Fruit fly (Drosophila melanogaster): ENCODE results near the gene daed.

Gene daed

dm6 chr2L:2226259-2227121 lies 10.4 kb upstream of the daed start, which contains the start of the genes CG15387 and sau:
Gene CG15387 (minus strand): TSS chr2L:2226294.
Gene sau (plus strand): TSS chr2L:2226342.
- TF ChIP-seq noc (tag; optimal IDR thresholded peaks at IDR 0.05): peak; percentile 88

dm6 chr2L:2222377-2222776 lies 6.3 kb upstream of the daed start:
- TF ChIP-seq noc (tag; optimal IDR thresholded peaks at IDR 0.05): no peak

DNA sequence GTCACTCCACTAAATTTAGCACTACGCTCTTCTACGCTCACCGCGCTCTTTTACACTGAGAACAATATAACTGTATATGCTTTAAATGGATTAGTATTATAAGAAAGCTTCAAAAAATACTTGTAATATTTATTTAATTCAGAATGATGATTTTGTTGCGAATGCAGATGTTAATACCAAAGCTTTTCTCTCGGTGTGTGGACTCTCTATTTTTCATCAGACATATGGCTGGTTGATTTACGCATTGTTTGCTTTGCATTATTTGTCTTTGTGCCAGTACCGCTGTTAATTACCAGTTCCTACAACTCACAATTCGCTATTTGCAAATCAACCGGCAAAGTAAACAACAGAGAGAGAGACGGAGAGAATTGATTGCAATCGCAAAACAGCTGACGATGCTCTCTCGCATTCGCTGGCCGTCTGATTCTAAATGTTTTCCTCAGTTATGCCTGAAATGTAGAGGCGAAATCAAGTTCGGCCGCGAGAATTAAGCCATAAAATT lies 5.6 kb upstream of the daed start:
- peak; percentile 100 for TF ChIP-seq noc (tag; optimal IDR thresholded peaks at IDR 0.05)

DNA sequence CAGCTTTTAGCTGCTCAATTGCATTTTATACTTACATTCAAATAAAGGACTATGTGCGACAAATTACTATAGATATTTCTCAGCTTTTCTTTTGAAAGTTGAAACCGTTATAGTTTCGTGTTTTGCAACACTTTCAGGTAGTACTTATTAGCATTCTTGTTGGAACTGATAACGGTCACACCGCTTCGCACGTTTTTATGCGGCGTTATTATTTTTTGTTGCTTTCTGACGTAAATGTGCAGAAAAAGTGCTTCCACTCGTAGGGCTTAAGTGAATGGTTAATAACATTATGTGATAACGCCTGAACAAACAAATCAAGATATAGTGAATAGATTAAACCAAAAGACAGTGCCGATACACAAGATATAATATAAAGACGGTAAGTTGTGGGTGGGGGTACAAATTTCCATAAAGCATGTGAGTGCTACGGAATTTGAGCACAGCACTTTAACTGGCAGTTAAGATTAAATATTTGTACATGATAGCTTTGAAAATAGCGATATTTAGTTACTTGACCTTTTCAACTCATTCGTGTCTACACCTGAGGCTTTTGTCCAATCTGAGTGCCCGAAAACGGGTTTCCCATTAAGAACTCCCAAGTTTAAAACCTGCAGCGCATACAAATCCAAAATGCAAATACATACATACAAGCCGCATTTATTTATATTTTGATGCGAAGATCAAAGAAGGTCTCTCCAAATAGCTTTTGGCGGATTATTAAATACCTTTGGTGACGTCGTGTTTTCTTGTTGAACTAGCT lies 4.6 kb upstream of the daed start, which contains the start of gene papi:
Gene papi (plus strand): TSS at position 176 of the 760 bp plus-strand sequence.
- TF ChIP-seq noc (tag; optimal IDR thresholded peaks at IDR 0.05): peak; percentile 41

DNA sequence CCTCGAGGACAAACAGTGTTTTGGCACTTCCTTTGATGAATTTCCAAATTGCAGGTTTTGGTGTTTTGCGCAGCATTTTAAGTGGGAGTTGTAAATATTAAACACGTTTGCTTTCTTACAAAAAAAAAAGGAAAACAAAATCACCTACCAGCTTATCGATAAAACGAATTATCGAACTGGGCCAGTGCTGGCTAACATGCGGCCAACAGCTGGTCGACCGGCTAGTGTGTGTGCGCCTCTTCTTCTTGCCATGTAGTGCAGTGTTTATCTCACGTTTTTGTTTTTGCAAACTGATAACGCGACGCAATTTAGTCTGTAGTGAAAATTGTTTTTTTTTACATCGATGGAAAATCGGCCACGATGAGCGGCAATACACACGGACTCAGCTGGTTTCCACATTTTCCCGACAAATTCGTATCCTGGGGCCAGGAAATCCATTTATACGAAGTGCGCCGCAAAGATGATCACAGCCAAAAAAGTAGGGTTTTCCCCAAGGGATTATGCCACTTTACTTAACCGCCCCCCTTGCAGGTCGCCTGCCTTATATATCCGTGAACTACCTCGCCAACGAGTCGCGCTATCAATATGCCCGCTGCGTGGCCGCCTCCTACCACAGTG lies 1.1 kb upstream of the daed start, which contains the start of the genes CG15386, CG42371 and mio:
Gene CG15386 (minus strand): TSS at position 180 of the 618 bp plus-strand sequence.
Gene CG42371 (minus strand): TSS at position 180 of the 618 bp plus-strand sequence.
Gene mio (plus strand): TSS at position 224 of the 618 bp plus-strand sequence.
- peak; percentile 19 for TF ChIP-seq noc (tag; optimal IDR thresholded peaks at IDR 0.05)

DNA sequence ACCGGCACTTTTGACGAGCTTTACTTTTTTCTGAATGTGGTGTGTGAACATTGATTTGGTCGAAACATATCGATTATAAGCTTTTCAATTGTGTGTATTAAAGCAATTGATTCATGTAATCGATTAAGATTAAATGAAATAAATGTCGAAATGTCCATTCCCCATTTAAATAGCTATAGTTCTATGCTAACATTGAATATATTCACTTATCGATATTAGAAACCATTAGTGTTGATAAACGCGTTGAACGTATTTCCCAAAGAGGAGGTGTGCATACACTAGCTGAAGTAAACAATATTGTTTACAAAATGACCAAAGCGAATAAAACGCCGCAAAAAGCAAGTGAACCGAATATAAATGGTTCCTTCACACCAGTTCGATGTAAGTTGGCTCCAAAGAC lies 2.1 kb downstream of the daed start, which contains the start of the genes Uch and CG34174:
Gene Uch (minus strand): TSS at position 208 of the 400 bp plus-strand sequence.
Gene CG34174 (plus strand): TSS at position 263 of the 400 bp plus-strand sequence.
- TF ChIP-seq noc (tag; optimal IDR thresholded peaks at IDR 0.05): peak; percentile 5

- TF ChIP-seq noc (tag; optimal IDR thresholded peaks at IDR 0.05): no peak
Observed at dm6 chr2L:2212478-2212877, 3.6 kb downstream of the daed start, which contains the start of gene CG15385. Gene CG15385 (minus strand): TSS chr2L:2212571.

- no peak for TF ChIP-seq noc (tag; optimal IDR thresholded peaks at IDR 0.05)
Observed at dm6 chr2L:2209002-2209401, 7.1 kb downstream of the daed start, which contains the start of gene CG33124. Gene CG33124 (minus strand): TSS chr2L:2209102.

- TF ChIP-seq noc (tag; optimal IDR thresholded peaks at IDR 0.05): no peak
Observed at dm6 chr2L:2206066-2206465, 10.0 kb downstream of the daed start, which contains the start of gene CG31668. Gene CG31668 (minus strand): TSS chr2L:2206166.

DNA sequence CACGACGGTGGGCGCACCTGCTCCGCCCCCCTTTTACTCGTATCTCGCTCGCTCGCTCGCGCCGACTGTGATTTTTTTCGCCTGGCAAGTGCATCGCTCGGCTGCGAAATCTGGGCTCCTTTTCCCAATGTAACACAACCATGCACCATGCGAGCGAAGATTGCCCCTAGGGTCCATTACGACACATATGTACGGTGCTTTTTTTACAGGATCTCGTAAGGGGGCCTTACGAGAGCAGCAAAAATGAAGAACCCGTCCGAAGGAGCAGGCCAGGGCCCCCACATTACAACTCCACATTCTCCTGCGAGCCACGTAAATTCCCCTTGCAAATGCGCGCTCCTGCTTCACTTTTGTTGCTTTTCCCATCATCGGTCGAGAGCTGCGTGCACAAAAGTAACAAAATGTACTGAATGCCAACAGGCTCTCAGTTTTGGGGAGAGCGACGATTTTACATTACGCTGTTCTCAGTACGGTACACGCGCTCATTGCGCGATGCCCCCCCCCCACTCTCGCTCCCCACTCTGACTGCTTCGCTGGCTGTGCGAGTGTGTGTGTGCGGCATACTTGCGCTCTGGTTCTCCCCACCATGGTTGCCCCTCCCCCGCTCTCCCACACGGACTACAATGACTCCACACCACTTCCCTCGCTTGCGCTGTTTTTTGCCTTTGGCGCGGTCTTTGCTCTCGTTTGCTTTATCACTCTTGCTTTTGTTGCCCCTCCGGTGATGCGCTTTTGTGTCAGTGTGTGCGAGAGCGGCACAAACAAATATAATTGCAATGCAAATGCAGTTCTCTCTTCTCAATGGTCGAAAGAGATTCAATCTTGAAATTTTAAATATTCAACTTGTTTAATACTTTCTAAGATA lies 13.0 kb downstream of the daed start:
- TF ChIP-seq noc (tag; optimal IDR thresholded peaks at IDR 0.05): no peak

dm6 chr2L:2202018-2202852 lies 13.9 kb downstream of the daed start:
- TF ChIP-seq noc (tag; optimal IDR thresholded peaks at IDR 0.05): no peak

- TF ChIP-seq noc (tag; optimal IDR thresholded peaks at IDR 0.05): no peak
Observed at dm6 chr2L:2201107-2201561, 15.0 kb downstream of the daed start.
